Worm (Caenorhabditis elegans) whole organism, young adult: ENCODE data around the gene sru-1.

ENCODE experiments used
- B0261.1 ChIP-seq: sonication (generic microtip); optimal IDR thresholded peaks from 2 replicates; lab custom pipeline; 2016; ENCODE audit warnings: mild to moderate bottlenecking, missing genetic modification characterization, moderate library complexity, missing compliant biosample characterization
- C17E4.6 ChIP-seq: fragments of 200-800 bp; sonication (Bioruptor generic); IDR thresholded peaks from 2 replicates; pipeline ENCODE4 v1.3.6; 2022; ENCODE audit warnings: missing genetic modification reagents, missing genetic modification characterization, missing compliant biosample characterization
- D2030.7 ChIP-seq: fragments of 200-800 bp; sonication (Bioruptor generic); IDR thresholded peaks from 2 replicates; pipeline ENCODE4 v1.3.6; 2022; ENCODE audit warnings: missing genetic modification reagents, missing genetic modification characterization, missing compliant biosample characterization
- F37B4.10 ChIP-seq: fragments of 200-800 bp; sonication (Bioruptor generic); IDR thresholded peaks from 2 replicates; pipeline ENCODE4 v1.3.6; 2022; ENCODE audit warnings: missing genetic modification characterization, missing compliant biosample characterization
- F49E8.2 ChIP-seq: sonication (generic microtip); optimal IDR thresholded peaks from 3 replicates; lab custom pipeline; 2017; ENCODE audit warnings: missing genetic modification characterization, mild to moderate bottlenecking, missing compliant biosample characterization, antibody characterized with exemption, moderate library complexity; ENCODE audit not compliant: insufficient read depth
- F57A8.1 ChIP-seq: fragments of 200-800 bp; sonication (Bioruptor generic); optimal IDR thresholded peaks from 2 replicates; lab custom pipeline; 2018; ENCODE audit warnings: mild to moderate bottlenecking, missing genetic modification characterization, moderate library complexity, missing compliant biosample characterization
- K12H6.12 ChIP-seq: fragments of 200-800 bp; sonication (Bioruptor generic); optimal IDR thresholded peaks from 2 replicates; lab custom pipeline; 2018; ENCODE audit warnings: mild to moderate bottlenecking, missing genetic modification characterization, missing compliant biosample characterization
- Y67H2A.10 ChIP-seq: fragments of 200-800 bp; sonication (Bioruptor generic); conservative IDR thresholded peaks from 2 replicates; pipeline ENCODE4 v1.3.6; 2022; ENCODE audit warnings: missing genetic modification reagents, missing genetic modification characterization, missing compliant biosample characterization
- akir-1 ChIP-seq: fragments of 200-800 bp; sonication (Bioruptor generic); optimal IDR thresholded peaks from 2 replicates; lab custom pipeline; 2018; ENCODE audit warnings: mild to moderate bottlenecking, missing genetic modification characterization, moderate library complexity, missing compliant biosample characterization
- cebp-1 ChIP-seq, 2 experiments: fragments of 200-800 bp in 1 of 2; sonication (Bioruptor generic) in 1 of 2; sonication (generic microtip) in 1 of 2; IDR thresholded peaks in 1 of 2; optimal IDR thresholded peaks in 1 of 2; 2 replicates each; pipeline versions ENCODE4 v1.3.6 to Lab custom; 2017 to 2022; ENCODE audit warnings: missing compliant biosample characterization in 2 of 2, missing genetic modification characterization in 2 of 2, mild to moderate bottlenecking in 1 of 2, missing genetic modification reagents in 1 of 2, moderate library complexity in 1 of 2
- cebp-2 ChIP-seq: fragments of 200-800 bp; sonication (Bioruptor generic); IDR thresholded peaks from 2 replicates; pipeline ENCODE4 v1.3.6; 2022; ENCODE audit warnings: missing genetic modification characterization, missing compliant biosample characterization
- ceh-79 ChIP-seq: sonication (generic microtip); optimal IDR thresholded peaks from 2 replicates; lab custom pipeline; 2017; ENCODE audit warnings: mild to moderate bottlenecking, missing genetic modification characterization, missing compliant biosample characterization
- chd-7 ChIP-seq: sonication (generic microtip); optimal IDR thresholded peaks from 2 replicates; lab custom pipeline; 2016; ENCODE audit warnings: mild to moderate bottlenecking, missing genetic modification characterization, moderate library complexity, missing compliant biosample characterization
- die-1 ChIP-seq: sonication (generic microtip); optimal IDR thresholded peaks from 2 replicates; lab custom pipeline; 2016; ENCODE audit warnings: missing genotype, mild to moderate bottlenecking, missing genetic modification characterization, missing compliant biosample characterization
- egl-18 ChIP-seq: fragments of 200-800 bp; sonication (Bioruptor generic); IDR thresholded peaks from 2 replicates; pipeline ENCODE4 v1.3.6; 2022; ENCODE audit warnings: missing genetic modification reagents, missing genetic modification characterization, missing compliant biosample characterization
- gei-17 ChIP-seq: fragments of 200-800 bp; sonication (Bioruptor generic); optimal IDR thresholded peaks from 2 replicates; lab custom pipeline; 2018; ENCODE audit warnings: mild to moderate bottlenecking, missing genetic modification characterization, missing compliant biosample characterization
- hlh-12 ChIP-seq: sonication (generic microtip); optimal IDR thresholded peaks from 2 replicates; lab custom pipeline; 2016; ENCODE audit warnings: missing genetic modification characterization, missing compliant biosample characterization
- hmg-1.2 ChIP-seq: fragments of 200-800 bp; sonication (Bioruptor generic); IDR thresholded peaks from 2 replicates; pipeline ENCODE4 v1.3.6; 2022; ENCODE audit warnings: missing genetic modification reagents, missing genetic modification characterization, missing compliant biosample characterization
- let-526 ChIP-seq: fragments of 200-800 bp; sonication (Bioruptor generic); IDR thresholded peaks from 2 replicates; pipeline ENCODE4 v1.3.6; 2022; ENCODE audit warnings: missing genetic modification reagents, missing genetic modification characterization, missing compliant biosample characterization
- lsy-27 ChIP-seq: sonication (generic microtip); optimal IDR thresholded peaks from 2 replicates; lab custom pipeline; 2017; ENCODE audit warnings: missing genetic modification characterization, mild to moderate bottlenecking, missing compliant biosample characterization, antibody characterized with exemption, missing genotype, borderline replicate concordance; ENCODE audit not compliant: insufficient read depth
- madf-3 ChIP-seq: fragments of 200-800 bp; sonication (Bioruptor generic); IDR thresholded peaks from 2 replicates; pipeline ENCODE4 v1.3.6; 2022; ENCODE audit warnings: missing genetic modification reagents, missing genetic modification characterization, missing compliant biosample characterization
- madf-6 ChIP-seq: fragments of 200-800 bp; sonication (Bioruptor generic); IDR thresholded peaks from 2 replicates; pipeline ENCODE4 v1.3.6; 2022; ENCODE audit warnings: missing genetic modification reagents, missing genetic modification characterization, missing compliant biosample characterization
- mcd-1 ChIP-seq: fragments of 200-800 bp; sonication (Bioruptor generic); IDR thresholded peaks from 2 replicates; pipeline ENCODE4 v1.3.6; 2022; ENCODE audit warnings: missing genetic modification reagents, missing genetic modification characterization, missing compliant biosample characterization
- nfya-1 ChIP-seq: sonication (generic microtip); optimal IDR thresholded peaks from 2 replicates; lab custom pipeline; 2017; ENCODE audit warnings: antibody characterized with exemption, missing compliant biosample characterization, missing genetic modification characterization, borderline replicate concordance; ENCODE audit not compliant: insufficient read depth
- nfyb-1 ChIP-seq: fragments of 200-800 bp; sonication (Bioruptor generic); IDR thresholded peaks from 2 replicates; pipeline ENCODE4 v1.3.6; 2022; ENCODE audit warnings: missing genetic modification reagents, missing genetic modification characterization, missing compliant biosample characterization
- nhr-179 ChIP-seq: sonication (generic microtip); optimal IDR thresholded peaks from 2 replicates; lab custom pipeline; 2016; ENCODE audit warnings: mild to moderate bottlenecking, missing genetic modification characterization, missing compliant biosample characterization
- nhr-80 ChIP-seq: sonication (generic microtip); optimal IDR thresholded peaks from 2 replicates; lab custom pipeline; 2016; ENCODE audit warnings: missing genetic modification characterization, missing compliant biosample characterization
- pha-4 ChIP-seq: fragments of 150-350 bp; sonication (generic microtip); optimal IDR thresholded peaks from 2 replicates; lab custom pipeline; 2014; ENCODE audit warnings: missing biosample characterization, missing genetic modification reagents, missing genetic modification characterization
- rcor-1 ChIP-seq: fragments of 200-800 bp; sonication (Bioruptor generic); IDR thresholded peaks from 2 replicates; pipeline ENCODE4 v1.3.6; 2022; ENCODE audit warnings: missing genetic modification reagents, missing genetic modification characterization, missing compliant biosample characterization
- rpc-1 ChIP-seq, 2 experiments: fragments of 150-350 bp in 1 of 2; sonication (generic microtip) in 1 of 2; optimal IDR thresholded peaks; 2 replicates each; lab custom pipeline; 2014 to 2018; ENCODE audit warnings: missing biosample characterization in 1 of 2, missing genetic modification characterization in 1 of 2, missing genetic modification reagents in 1 of 2, missing genotype in 1 of 2
- sea-2 ChIP-seq: fragments of 200-800 bp; sonication (Bioruptor generic); IDR thresholded peaks from 2 replicates; pipeline ENCODE4 v1.3.6; 2022; ENCODE audit warnings: missing genetic modification characterization, missing compliant biosample characterization
- snpc-1.3 ChIP-seq: sonication (generic microtip); optimal IDR thresholded peaks from 2 replicates; lab custom pipeline; 2017; ENCODE audit warnings: missing genetic modification characterization, mild to moderate bottlenecking, missing compliant biosample characterization, antibody characterized with exemption, moderate library complexity, missing genotype, missing genetic modification reagents; ENCODE audit not compliant: insufficient read depth
- snpc-4 ChIP-seq, 5 experiments: fragments of 150-350 bp in 1 of 5; sonication (generic microtip) in 4 of 5; optimal IDR thresholded peaks; 2 replicates each; lab custom pipeline; 2014 to 2018; ENCODE audit warnings: missing genetic modification characterization in 5 of 5, missing biosample characterization in 3 of 5, antibody characterized with exemption in 2 of 5, mild to moderate bottlenecking in 2 of 5, missing compliant biosample characterization in 2 of 5, missing genotype in 2 of 5, moderate library complexity in 2 of 5, missing genetic modification reagents in 1 of 5
- somi-1 ChIP-seq: fragments of 200-800 bp; sonication (Bioruptor generic); optimal IDR thresholded peaks from 2 replicates; lab custom pipeline; 2018; ENCODE audit warnings: mild to moderate bottlenecking, missing genetic modification characterization, missing compliant biosample characterization
- tbp1 ChIP-seq: fragments of 200-800 bp; sonication (Bioruptor generic); optimal IDR thresholded peaks from 2 replicates; lab custom pipeline; 2018; ENCODE audit warnings: mild to moderate bottlenecking, missing genetic modification characterization, missing compliant biosample characterization
- unc-130 ChIP-seq: sonication (generic microtip); optimal IDR thresholded peaks from 2 replicates; lab custom pipeline; 2016; ENCODE audit warnings: missing genetic modification reagents, missing genetic modification characterization, missing compliant biosample characterization
- zfh-2 ChIP-seq: fragments of 200-800 bp; sonication (Bioruptor generic); conservative IDR thresholded peaks from 2 replicates; pipeline ENCODE4 v1.3.6; 2022; ENCODE audit warnings: missing genetic modification reagents, missing genetic modification characterization, missing compliant biosample characterization
- zim-3 ChIP-seq: sonication (generic microtip); optimal IDR thresholded peaks from 2 replicates; lab custom pipeline; 2017; ENCODE audit warnings: mild to moderate bottlenecking, missing genetic modification characterization, moderate library complexity, missing compliant biosample characterization
- ztf-25 ChIP-seq: fragments of 200-800 bp; sonication (Bioruptor generic); IDR thresholded peaks from 2 replicates; pipeline ENCODE4 v1.3.6; 2022; ENCODE audit warnings: missing genetic modification reagents, missing genetic modification characterization, missing compliant biosample characterization
- ztf-6 ChIP-seq: fragments of 200-800 bp; sonication (Bioruptor generic); IDR thresholded peaks from 2 replicates; pipeline ENCODE4 v1.3.6; 2022; ENCODE audit warnings: missing genetic modification reagents, missing genetic modification characterization, missing compliant biosample characterization

The sru-1 gene

ce11 chrIV:9499636-9500035, 11.2 kb downstream of the sru-1 start:
- TF ChIP-seq lsy-27 (no peak), tbp1 (GFP tag; lab: Kevin White, UChicago) (no peak), pha-4 (tag; lab: Kevin White, UChicago) (no peak), egl-18 (GFP tag; lab: Robert Waterston, UW) (no peak), akir-1 (GFP tag; lab: Kevin White, UChicago) (no peak), hlh-12 (tag; lab: Kevin White, UChicago) (no peak), K12H6.12 (tag; lab: Kevin White, UChicago) (no peak), F57A8.1 (GFP tag; lab: Kevin White, UChicago) (no peak), Y67H2A.10 (GFP tag; lab: Robert Waterston, UW) (no peak), F49E8.2 (tag; lab: Kevin White, UChicago) (no peak)
- TF ChIP-seq, all 124 proteins: peak for 0

- TF ChIP-seq sea-2 (GFP tag; lab: Robert Waterston, UW) (no peak), madf-6 (GFP tag; lab: Robert Waterston, UW) (no peak), mcd-1 (GFP tag; lab: Robert Waterston, UW) (no peak), F37B4.10 (GFP tag; lab: Robert Waterston, UW) (no peak), let-526 (no peak), hmg-1.2 (GFP tag; lab: Robert Waterston, UW) (no peak), C17E4.6 (no peak), die-1 (tag; lab: Kevin White, UChicago) (no peak), somi-1 (GFP tag; lab: Kevin White, UChicago) (no peak), zim-3 (no peak), madf-3 (no peak), snpc-1.3 (no peak), unc-130 (GFP tag; lab: Kevin White, UChicago) (no peak), D2030.7 (GFP tag; lab: Robert Waterston, UW) (no peak), chd-7 (tag; lab: Kevin White, UChicago) (no peak), ceh-79 (tag; lab: Kevin White, UChicago) (no peak)
- TF ChIP-seq, all 124 proteins: peak for 0
Measured at ce11 chrIV:9500100-9500499, 11.7 kb downstream of the sru-1 start, which contains the start of gene ugt-21. Gene ugt-21, plus strand, starts transcription at chrIV:9500311.

- TF ChIP-seq tbp1 (GFP tag; lab: Kevin White, UChicago) (no peak), cebp-2 (GFP tag; lab: Robert Waterston, UW) (no peak), cebp-1 (GFP tag; IDR thresholded peaks at IDR 0.05; lab: Robert Waterston, UW) (no peak), cebp-1 (tag; optimal IDR thresholded peaks at IDR 0.05; lab: Kevin White, UChicago) (no peak)
Measured at ce11 chrIV:9506251-9506650, 17.8 kb downstream of the sru-1 start, which contains the start of gene ttr-9. Gene ttr-9, minus strand, starts transcription at chrIV:9506351.

- TF ChIP-seq snpc-4 (GFP tag; optimal IDR thresholded peaks at IDR 0.05; lab: Kevin White, UChicago): no peak
- TF ChIP-seq snpc-4 (tag; optimal IDR thresholded peaks at IDR 0.05; lab: Kevin White, UChicago): peak; percentile 9 to 47 (median 38)
- TF ChIP-seq nhr-80: peak; percentile 18
- no peak for TF ChIP-seq ztf-25
Measured at ce11 chrIV:9508612-9509011, 20.2 kb downstream of the sru-1 start, which contains the start of gene ethe-1. Gene ethe-1, minus strand, starts transcription at chrIV:9508761.

- TF ChIP-seq somi-1 (GFP tag; lab: Kevin White, UChicago) (no peak), sea-2 (GFP tag; lab: Robert Waterston, UW) (no peak), zfh-2 (GFP tag; lab: Robert Waterston, UW) (no peak), nfya-1 (tag; lab: Kevin White, UChicago) (no peak), die-1 (tag; lab: Kevin White, UChicago) (no peak), B0261.1 (tag; lab: Kevin White, UChicago) (no peak), rcor-1 (GFP tag; lab: Robert Waterston, UW) (peak; percentile 7; the same call in 1 of the 2 replicates), madf-6 (GFP tag; lab: Robert Waterston, UW) (peak; percentile 7; the same call in 1 of the 2 replicates), ztf-6 (GFP tag; lab: Robert Waterston, UW) (no peak), rpc-1 (optimal IDR thresholded peaks at IDR 0.05; lab: Kevin White, UChicago) (no peak), rpc-1 (tag; optimal IDR thresholded peaks at IDR 0.05; lab: Kevin White, UChicago) (no peak), nfyb-1 (GFP tag; lab: Robert Waterston, UW) (no peak), nhr-179 (tag; lab: Kevin White, UChicago) (no peak), gei-17 (GFP tag; lab: Kevin White, UChicago) (no peak), F37B4.10 (GFP tag; lab: Robert Waterston, UW) (no peak), snpc-4 (GFP tag; optimal IDR thresholded peaks at IDR 0.05; lab: Kevin White, UChicago) (no peak), snpc-4 (tag; optimal IDR thresholded peaks at IDR 0.05; lab: Kevin White, UChicago) (no peak)
Measured at ce11 chrIV:9510439-9510838, 22.0 kb downstream of the sru-1 start, which contains the start of gene C33A12.4. Gene C33A12.4, minus strand, starts transcription at chrIV:9510569.
